Fruit fly (Drosophila melanogaster) whole organism, prepupa: ENCODE data around the gene Frmd5.

ENCODE experiments used
- Blimp-1 ChIP-seq: fragments of 200-800 bp; sonication (Bioruptor generic); optimal IDR thresholded peaks from 3 replicates; lab custom pipeline; 2017; ENCODE audit warnings: missing biosample characterization, missing genetic modification characterization, mild to moderate bottlenecking, moderate library complexity, missing genetic modification reagents
- CG10669 ChIP-seq: fragments of 200-800 bp; sonication (Bioruptor generic); optimal IDR thresholded peaks from 3 replicates; lab custom pipeline; 2018; ENCODE audit warnings: missing biosample characterization, mild to moderate bottlenecking, missing genetic modification characterization, moderate library complexity
- CG11294 ChIP-seq: fragments of 200-800 bp; sonication (Bioruptor generic); IDR thresholded peaks from 2 replicates; pipeline ENCODE4 v1.3.6; 2022; ENCODE audit warnings: missing biosample characterization, missing genetic modification characterization
- CG11902 ChIP-seq: fragments of 200-800 bp; sonication (Bioruptor generic); optimal IDR thresholded peaks from 3 replicates; lab custom pipeline; 2016; ENCODE audit warnings: missing biosample characterization, missing genetic modification characterization
- CG15336 ChIP-seq: fragments of 200-800 bp; sonication (Bioruptor generic); IDR thresholded peaks from 2 replicates; pipeline ENCODE4 v1.3.6; 2022; ENCODE audit warnings: missing biosample characterization, missing genetic modification characterization
- CG16779 ChIP-seq: fragments of 200-800 bp; sonication (Bioruptor generic); optimal IDR thresholded peaks from 3 replicates; lab custom pipeline; 2017; ENCODE audit warnings: missing biosample characterization, mild to moderate bottlenecking, missing genetic modification characterization
- CG3032 ChIP-seq: fragments of 200-800 bp; optimal IDR thresholded peaks from 2 replicates; lab custom pipeline; 2019; ENCODE audit warnings: missing biosample characterization, mild to moderate bottlenecking, missing genetic modification characterization, moderate library complexity
- CG32006 ChIP-seq: fragments of 200-800 bp; sonication (Bioruptor generic); optimal IDR thresholded peaks from 3 replicates; lab custom pipeline; 2017; ENCODE audit warnings: missing biosample characterization, mild to moderate bottlenecking, missing genetic modification characterization
- CG4318 ChIP-seq: fragments of 200-800 bp; sonication (Bioruptor generic); optimal IDR thresholded peaks from 3 replicates; lab custom pipeline; 2017; ENCODE audit warnings: missing biosample characterization, mild to moderate bottlenecking, missing genetic modification characterization
- CG6163 ChIP-seq: fragments of 200-800 bp; sonication (Bioruptor generic); IDR thresholded peaks from 3 replicates; pipeline ENCODE4 v1.3.6; 2022; ENCODE audit warnings: missing biosample characterization, missing genetic modification characterization
- CG6276 ChIP-seq: fragments of 200-800 bp; sonication (Bioruptor generic); optimal IDR thresholded peaks from 2 replicates; lab custom pipeline; 2017; ENCODE audit warnings: missing biosample characterization, mild to moderate bottlenecking, missing genetic modification characterization
- CG6792 ChIP-seq: fragments of 200-800 bp; sonication (Bioruptor generic); optimal IDR thresholded peaks from 3 replicates; lab custom pipeline; 2016; ENCODE audit warnings: missing biosample characterization, missing genetic modification characterization
- CG6808 ChIP-seq: fragments of 200-800 bp; sonication (Bioruptor generic); optimal IDR thresholded peaks from 3 replicates; lab custom pipeline; 2017; ENCODE audit warnings: missing biosample characterization, missing genetic modification characterization, mild to moderate bottlenecking, moderate library complexity, missing genetic modification reagents
- CG7368 ChIP-seq: fragments of 200-800 bp; sonication (Bioruptor generic); optimal IDR thresholded peaks from 3 replicates; lab custom pipeline; 2016; ENCODE audit warnings: missing biosample characterization, missing genetic modification characterization
- CG8119 ChIP-seq: fragments of 200-800 bp; sonication (Bioruptor generic); IDR thresholded peaks from 3 replicates; pipeline ENCODE4 v1.3.6; 2022; ENCODE audit warnings: missing biosample characterization, missing genetic modification characterization
- CG8319 ChIP-seq: fragments of 200-800 bp; sonication (Bioruptor generic); optimal IDR thresholded peaks from 3 replicates; lab custom pipeline; 2016; ENCODE audit warnings: missing biosample characterization, missing genetic modification characterization
- CG8632 ChIP-seq: fragments of 200-800 bp; sonication (Bioruptor generic); optimal IDR thresholded peaks from 3 replicates; lab custom pipeline; 2016; ENCODE audit warnings: missing biosample characterization, missing genetic modification characterization
- CG9139 ChIP-seq: fragments of 200-800 bp; sonication (Bioruptor generic); optimal IDR thresholded peaks from 3 replicates; lab custom pipeline; 2017; ENCODE audit warnings: missing biosample characterization, mild to moderate bottlenecking, missing genetic modification characterization
- Eip75B ChIP-seq: fragments of 200-800 bp; sonication (Bioruptor generic); optimal IDR thresholded peaks from 3 replicates; lab custom pipeline; 2016; ENCODE audit warnings: missing biosample characterization, missing genetic modification characterization
- Eip78C ChIP-seq: fragments of 200-800 bp; sonication (Bioruptor generic); peaks from one replicate; lab custom pipeline; 2016; ENCODE audit warnings: missing biosample characterization, missing genetic modification characterization
- Eip93F ChIP-seq: fragments of 200-800 bp; sonication (Bioruptor generic); optimal IDR thresholded peaks from 2 replicates; lab custom pipeline; 2016; ENCODE audit warnings: missing biosample characterization, mild to moderate bottlenecking, missing genetic modification characterization
- Ets21C ChIP-seq: fragments of 200-800 bp; sonication (Bioruptor generic); optimal IDR thresholded peaks from 3 replicates; lab custom pipeline; 2016; ENCODE audit warnings: missing biosample characterization, missing genetic modification characterization
- Ets96B ChIP-seq: fragments of 200-800 bp; optimal IDR thresholded peaks from 2 replicates; lab custom pipeline; 2019; ENCODE audit warnings: missing biosample characterization, mild to moderate bottlenecking, missing genetic modification characterization, moderate library complexity
- Gug ChIP-seq: fragments of 200-800 bp; sonication (Bioruptor generic); IDR thresholded peaks from 2 replicates; pipeline ENCODE4 v1.3.6; 2022; ENCODE audit warnings: missing biosample characterization, missing genetic modification characterization
- Hr39 ChIP-seq: fragments of 200-800 bp; sonication (Bioruptor generic); optimal IDR thresholded peaks from 2 replicates; lab custom pipeline; 2016; ENCODE audit warnings: missing biosample characterization, missing genetic modification characterization
- Hr4 ChIP-seq: fragments of 200-800 bp; sonication (Bioruptor generic); optimal IDR thresholded peaks from 3 replicates; lab custom pipeline; 2016; ENCODE audit warnings: missing biosample characterization, missing genetic modification characterization
- Met ChIP-seq: fragments of 200-800 bp; sonication (Bioruptor generic); optimal IDR thresholded peaks from 3 replicates; lab custom pipeline; 2016; ENCODE audit warnings: missing biosample characterization, missing genetic modification characterization
- OdsH ChIP-seq: fragments of 200-800 bp; sonication (Bioruptor generic); optimal IDR thresholded peaks from 3 replicates; lab custom pipeline; 2016; ENCODE audit warnings: missing biosample characterization, missing genetic modification characterization
- Sox102F ChIP-seq: fragments of 200-800 bp; sonication (Bioruptor generic); optimal IDR thresholded peaks from 2 replicates; lab custom pipeline; 2016; ENCODE audit warnings: missing biosample characterization, mild to moderate bottlenecking, missing genetic modification characterization
- Sox15 ChIP-seq: fragments of 200-800 bp; sonication (Bioruptor generic); optimal IDR thresholded peaks from 3 replicates; lab custom pipeline; 2016; ENCODE audit warnings: missing biosample characterization, missing genetic modification characterization
- achi ChIP-seq: fragments of 200-800 bp; sonication (Bioruptor generic); optimal IDR thresholded peaks from 3 replicates; lab custom pipeline; 2016; ENCODE audit warnings: missing biosample characterization, missing genetic modification characterization
- acj6 ChIP-seq: fragments of 200-800 bp; sonication (Bioruptor generic); optimal IDR thresholded peaks from 3 replicates; lab custom pipeline; 2016; ENCODE audit warnings: missing biosample characterization, missing genetic modification characterization
- cyc ChIP-seq: fragments of 200-800 bp; sonication (Bioruptor generic); optimal IDR thresholded peaks from 3 replicates; lab custom pipeline; 2016; ENCODE audit warnings: missing biosample characterization, missing genetic modification characterization
- dac ChIP-seq: fragments of 200-800 bp; sonication (Bioruptor generic); optimal IDR thresholded peaks from 2 replicates; lab custom pipeline; 2017; ENCODE audit warnings: missing biosample characterization, mild to moderate bottlenecking, missing genetic modification characterization
- dsx ChIP-seq: fragments of 200-800 bp; optimal IDR thresholded peaks from 3 replicates; lab custom pipeline; 2019; ENCODE audit warnings: missing biosample characterization, mild to moderate bottlenecking, missing genetic modification characterization, moderate library complexity; ENCODE audit not compliant: poor library complexity, severe bottlenecking
- fkh ChIP-seq: fragments of 200-800 bp; sonication (Bioruptor generic); optimal IDR thresholded peaks from 3 replicates; lab custom pipeline; 2017; ENCODE audit warnings: missing biosample characterization, mild to moderate bottlenecking, missing genetic modification characterization, moderate library complexity
- lz ChIP-seq: fragments of 200-800 bp; sonication (Bioruptor generic); optimal IDR thresholded peaks from 3 replicates; lab custom pipeline; 2016; ENCODE audit warnings: missing biosample characterization, missing genetic modification characterization
- net ChIP-seq: fragments of 200-800 bp; sonication (Bioruptor generic); optimal IDR thresholded peaks from 3 replicates; lab custom pipeline; 2016; ENCODE audit warnings: missing biosample characterization, missing genetic modification characterization
- pdm3 ChIP-seq: fragments of 200-800 bp; sonication (Bioruptor generic); optimal IDR thresholded peaks from 3 replicates; lab custom pipeline; 2016; ENCODE audit warnings: missing biosample characterization, missing genetic modification characterization
- salr ChIP-seq, 2 experiments: fragments of 200-800 bp; sonication (Bioruptor generic); optimal IDR thresholded peaks; 3 replicates each; lab custom pipeline; 2016 to 2018; ENCODE audit warnings: missing biosample characterization in 2 of 2, missing genetic modification characterization in 2 of 2, mild to moderate bottlenecking in 1 of 2
- spab ChIP-seq: fragments of 200-800 bp; sonication (Bioruptor generic); optimal IDR thresholded peaks from 2 replicates; lab custom pipeline; 2017; ENCODE audit warnings: missing biosample characterization, mild to moderate bottlenecking, missing genetic modification characterization, missing genetic modification reagents
- ss ChIP-seq, 2 experiments: fragments of 200-800 bp; sonication (Bioruptor generic); optimal IDR thresholded peaks; 2 replicates in 1 of 2; 3 replicates in 1 of 2; lab custom pipeline; 2017 to 2018; ENCODE audit warnings: mild to moderate bottlenecking in 2 of 2, missing biosample characterization in 2 of 2, missing genetic modification characterization in 2 of 2, moderate library complexity in 1 of 2
- svp ChIP-seq: fragments of 200-800 bp; sonication (Bioruptor generic); peaks from one replicate; lab custom pipeline; 2016; ENCODE audit warnings: missing biosample characterization, missing genetic modification characterization

The Frmd5 gene

dm6 chr2L:10386208-10386805, 42.1 kb downstream of the Frmd5 start, which contains the start of the genes Cdk1 and mRpS7 (continued):
- peak; percentile 79; the same call in 2 of the 3 replicates for TF ChIP-seq CG8119 (GFP tag; lab: Robert Waterston, UW)
- peak; percentile 91 for TF ChIP-seq Eip78C (GFP tag; lab: Kevin White, UChicago)
- TF ChIP-seq net (GFP tag; lab: Kevin White, UChicago): no peak
- TF ChIP-seq Hr39 (GFP tag; lab: Kevin White, UChicago): peak; percentile 71
- TF ChIP-seq CG9139 (GFP tag; lab: Kevin White, UChicago): no peak
- TF ChIP-seq Blimp-1 (GFP tag; lab: Kevin White, UChicago): no peak
- TF ChIP-seq CG15336 (GFP tag; lab: Robert Waterston, UW): peak; percentile 65
- TF ChIP-seq Met (GFP tag; lab: Kevin White, UChicago): peak; percentile 72
- peak; percentile 51 for TF ChIP-seq CG8632 (GFP tag; lab: Kevin White, UChicago)
- no peak for TF ChIP-seq spab (GFP tag; lab: Kevin White, UChicago)
- peak; percentile 72 for TF ChIP-seq cyc
- TF ChIP-seq OdsH (GFP tag; lab: Kevin White, UChicago): peak; percentile 78
- TF ChIP-seq dsx: peak; percentile 57
- peak; percentile 56 for TF ChIP-seq CG11902 (GFP tag; lab: Kevin White, UChicago)
- TF ChIP-seq Sox102F (GFP tag; lab: Kevin White, UChicago): no peak

dm6 chr2L:10386824-10387223, 42.6 kb downstream of the Frmd5 start:
- TF ChIP-seq CG32006 (GFP tag; lab: Kevin White, UChicago): no peak
- TF ChIP-seq CG11294 (GFP tag; lab: Robert Waterston, UW): no peak
- no peak for TF ChIP-seq CG11902 (GFP tag; lab: Kevin White, UChicago)
- no peak for TF ChIP-seq CG6808
- no peak for TF ChIP-seq CG6276 (GFP tag; lab: Kevin White, UChicago)
- no peak for TF ChIP-seq Gug (GFP tag; lab: Robert Waterston, UW)
- no peak for TF ChIP-seq Sox102F (GFP tag; lab: Kevin White, UChicago)
- TF ChIP-seq Sox15 (GFP tag; lab: Kevin White, UChicago): no peak
- TF ChIP-seq svp (GFP tag; lab: Kevin White, UChicago): no peak
- TF ChIP-seq Eip75B (GFP tag; lab: Kevin White, UChicago): no peak
- no peak for TF ChIP-seq Eip93F

- no peak for TF ChIP-seq CG6276 (GFP tag; lab: Kevin White, UChicago)
- peak; percentile 73 for TF ChIP-seq pdm3 (GFP tag; lab: Kevin White, UChicago)
- TF ChIP-seq Sox15 (GFP tag; lab: Kevin White, UChicago): peak; percentile 5
- TF ChIP-seq CG15336 (GFP tag; lab: Robert Waterston, UW): 0 out of 2 replicates have a peak, but pooled peaks have one; percentile 31
- TF ChIP-seq CG9139 (GFP tag; lab: Kevin White, UChicago): no peak
- peak; percentile 54 for TF ChIP-seq Hr4 (GFP tag; lab: Kevin White, UChicago)
- peak in 1 of 2 experiments; percentile 28 for TF ChIP-seq salr (GFP tag; optimal IDR thresholded peaks at IDR 0.05; lab: Kevin White, UChicago)
- peak; percentile 47 for TF ChIP-seq fkh (GFP tag; lab: Kevin White, UChicago)
- no peak for TF ChIP-seq CG8632 (GFP tag; lab: Kevin White, UChicago)
- TF ChIP-seq svp (GFP tag; lab: Kevin White, UChicago): no peak
- TF ChIP-seq Ets96B (tag; lab: Kevin White, UChicago): peak; percentile 24
- TF ChIP-seq dac (GFP tag; lab: Kevin White, UChicago): peak; percentile 8
- TF ChIP-seq CG6163 (GFP tag; lab: Robert Waterston, UW): no peak
- peak; percentile 36 for TF ChIP-seq CG6792 (GFP tag; lab: Kevin White, UChicago)
- TF ChIP-seq CG6808: no peak
- TF ChIP-seq Ets21C (GFP tag; lab: Kevin White, UChicago): peak; percentile 12
- TF ChIP-seq CG16779 (tag; lab: Kevin White, UChicago): no peak
- TF ChIP-seq cyc: peak; percentile 50
- peak; percentile 45 for TF ChIP-seq achi (GFP tag; lab: Kevin White, UChicago)
- TF ChIP-seq ss (GFP tag; optimal IDR thresholded peaks at IDR 0.05; lab: Kevin White, UChicago): peak in 1 of 2 experiments; percentile 24
- peak; percentile 61 for TF ChIP-seq lz (GFP tag; lab: Kevin White, UChicago)
- no peak for TF ChIP-seq CG4318 (GFP tag; lab: Kevin White, UChicago)
- peak; percentile 63 for TF ChIP-seq Hr39 (GFP tag; lab: Kevin White, UChicago)
- peak; percentile 23 for TF ChIP-seq net (GFP tag; lab: Kevin White, UChicago)
- peak; percentile 61 for TF ChIP-seq CG3032 (tag; lab: Kevin White, UChicago)
- TF ChIP-seq CG8319 (GFP tag; lab: Kevin White, UChicago): no peak
- peak; percentile 22 for TF ChIP-seq CG10669
- peak; percentile 38 for TF ChIP-seq acj6 (GFP tag; lab: Kevin White, UChicago)
- TF ChIP-seq Eip93F: peak; percentile 21
- TF ChIP-seq CG7368: peak; percentile 24
Measured at dm6 chr2L:10387869-10388726, 43.9 kb downstream of the Frmd5 start, which contains the start of gene da. da (plus strand) TSS chr2L:10388105.
